Fruit fly (Drosophila melanogaster) whole organism, embryonic: Measurements from ENCODE around the gene Ogdh.

ENCODE experiments used
- CG13894 ChIP-seq: fragments of 200-800 bp; sonication (Bioruptor generic); optimal IDR thresholded peaks from 3 replicates; lab custom pipeline; 2018; ENCODE audit warnings: missing biosample characterization, mild to moderate bottlenecking, missing genetic modification characterization, moderate library complexity
- CG15479 ChIP-seq: fragments of 200-800 bp; sonication (Bioruptor generic); optimal IDR thresholded peaks from 3 replicates; lab custom pipeline; 2019; ENCODE audit warnings: missing biosample characterization, mild to moderate bottlenecking, missing genetic modification characterization, moderate library complexity
- CG15601 ChIP-seq: fragments of 200-800 bp; sonication (Bioruptor generic); optimal IDR thresholded peaks from 3 replicates; lab custom pipeline; 2019; ENCODE audit warnings: missing biosample characterization, mild to moderate bottlenecking, missing genetic modification characterization, moderate library complexity
- CG17359 ChIP-seq: fragments of 200-800 bp; sonication (Bioruptor generic); optimal IDR thresholded peaks from 3 replicates; lab custom pipeline; 2018; ENCODE audit warnings: missing biosample characterization, mild to moderate bottlenecking, missing genetic modification characterization, moderate library complexity
- CG17385 ChIP-seq: fragments of 200-800 bp; sonication (Bioruptor generic); optimal IDR thresholded peaks from 3 replicates; lab custom pipeline; 2018; ENCODE audit warnings: missing biosample characterization, mild to moderate bottlenecking, missing genetic modification characterization
- CG17568 ChIP-seq: fragments of 200-800 bp; sonication (Bioruptor generic); optimal IDR thresholded peaks from 2 replicates; lab custom pipeline; 2018; ENCODE audit warnings: missing biosample characterization, mild to moderate bottlenecking, missing genetic modification characterization, moderate library complexity
- CG18619 ChIP-seq: fragments of 200-800 bp; sonication (Bioruptor generic); optimal IDR thresholded peaks from 3 replicates; lab custom pipeline; 2017; ENCODE audit warnings: missing biosample characterization, mild to moderate bottlenecking, missing genetic modification characterization
- CG2712 ChIP-seq: fragments of 200-800 bp; optimal IDR thresholded peaks from 3 replicates; lab custom pipeline; 2019; ENCODE audit warnings: missing biosample characterization, mild to moderate bottlenecking, missing genetic modification characterization, moderate library complexity
- CG2889 ChIP-seq: fragments of 200-800 bp; sonication (Bioruptor generic); IDR thresholded peaks from 3 replicates; pipeline ENCODE4 v1.3.6; 2022; ENCODE audit warnings: missing biosample characterization, missing genetic modification characterization
- CG3163 ChIP-seq: fragments of 200-800 bp; sonication (Bioruptor generic); optimal IDR thresholded peaks from 3 replicates; lab custom pipeline; 2016; ENCODE audit warnings: missing biosample characterization, missing genetic modification characterization
- CG3726 ChIP-seq: fragments of 200-800 bp; sonication (Bioruptor generic); IDR thresholded peaks from 3 replicates; pipeline ENCODE4, ENCODE4 v1.3.6; 2022; ENCODE audit warnings: missing biosample characterization, missing genetic modification characterization
- CG3838 ChIP-seq: fragments of 200-800 bp; sonication (Bioruptor generic); optimal IDR thresholded peaks from 3 replicates; lab custom pipeline; 2016; ENCODE audit warnings: missing biosample characterization, missing genetic modification characterization
- CG6683 ChIP-seq: fragments of 200-800 bp; sonication (Bioruptor generic); optimal IDR thresholded peaks from 2 replicates; lab custom pipeline; 2017; ENCODE audit warnings: missing biosample characterization, mild to moderate bottlenecking, missing genetic modification characterization, missing genetic modification reagents
- CG6765 ChIP-seq: fragments of 200-800 bp; sonication (Bioruptor generic); optimal IDR thresholded peaks from 3 replicates; lab custom pipeline; 2017; ENCODE audit warnings: missing biosample characterization, mild to moderate bottlenecking, missing genetic modification characterization
- CG8359 ChIP-seq: fragments of 200-800 bp; sonication (Bioruptor generic); optimal IDR thresholded peaks from 2 replicates; lab custom pipeline; 2017; ENCODE audit warnings: missing biosample characterization, mild to moderate bottlenecking, missing genetic modification characterization, borderline replicate concordance
- Dfd ChIP-seq, 2 experiments: fragments of >200 bp; optimal IDR thresholded peaks; 2 replicates each; lab custom pipeline; 2017; ENCODE audit warnings: missing biosample characterization in 2 of 2, missing genetic modification characterization in 2 of 2
- Doc3 ChIP-seq: fragments of 200-800 bp; sonication (Bioruptor generic); IDR thresholded peaks from 3 replicates; pipeline ENCODE4 v1.3.6; 2022; ENCODE audit warnings: missing biosample characterization, missing genetic modification characterization; ENCODE audit not compliant: partially characterized antibody
- Ets65A ChIP-seq: fragments of 200-800 bp; sonication (Bioruptor generic); peaks from one replicate; lab custom pipeline; 2016; ENCODE audit warnings: missing biosample characterization, missing genetic modification characterization
- GATAe ChIP-seq: fragments of 200-800 bp; sonication (Bioruptor generic); conservative IDR thresholded peaks from 2 replicates; pipeline ENCODE4 v1.3.6; 2022; ENCODE audit warnings: missing biosample characterization, missing genetic modification characterization
- Hand ChIP-seq: fragments of 200-800 bp; sonication (Bioruptor generic); optimal IDR thresholded peaks from 2 replicates; lab custom pipeline; 2017; ENCODE audit warnings: mild to moderate bottlenecking, missing biosample characterization, missing genetic modification reagents, missing genetic modification characterization
- HmgZ ChIP-seq: fragments of 200-800 bp; sonication (Bioruptor generic); optimal IDR thresholded peaks from 2 replicates; lab custom pipeline; 2018; ENCODE audit warnings: missing biosample characterization, mild to moderate bottlenecking, missing genetic modification characterization
- Lim3 ChIP-seq: fragments of 200-800 bp; sonication (Bioruptor generic); IDR thresholded peaks from 2 replicates; pipeline ENCODE4 v1.3.6; 2022; ENCODE audit warnings: missing biosample characterization, missing genetic modification characterization
- Med ChIP-seq: fragments of 200-800 bp; sonication (Bioruptor generic); peaks from one replicate; lab custom pipeline; 2016; ENCODE audit warnings: missing biosample characterization, missing genetic modification characterization, mild to moderate bottlenecking, inconsistent platforms, moderate library complexity
- Myb ChIP-seq: fragments of 200-800 bp; sonication (Bioruptor generic); optimal IDR thresholded peaks from 2 replicates; lab custom pipeline; 2016; ENCODE audit warnings: missing biosample characterization, missing genetic modification characterization
- Oli ChIP-seq: fragments of 200-800 bp; sonication (Bioruptor generic); optimal IDR thresholded peaks from 2 replicates; lab custom pipeline; 2018; ENCODE audit warnings: missing biosample characterization, mild to moderate bottlenecking, missing genetic modification characterization, moderate library complexity
- Pdp1 ChIP-seq, 2 experiments: fragments of 200-800 bp; sonication (Bioruptor generic); optimal IDR thresholded peaks; 3 replicates each; lab custom pipeline; 2016; ENCODE audit warnings: missing biosample characterization in 2 of 2, missing genetic modification characterization in 2 of 2, mild to moderate bottlenecking in 1 of 2, moderate library complexity in 1 of 2
- Xbp1 ChIP-seq: fragments of 200-800 bp; sonication (Bioruptor generic); optimal IDR thresholded peaks from 3 replicates; lab custom pipeline; 2016; ENCODE audit warnings: missing biosample characterization, mild to moderate bottlenecking, missing genetic modification characterization
- ac ChIP-seq: fragments of 200-800 bp; sonication (Bioruptor generic); optimal IDR thresholded peaks from 3 replicates; lab custom pipeline; 2017; ENCODE audit warnings: missing biosample characterization, mild to moderate bottlenecking, missing genetic modification characterization
- az2 ChIP-seq: fragments of 200-800 bp; sonication (Bioruptor generic); optimal IDR thresholded peaks from 3 replicates; lab custom pipeline; 2016; ENCODE audit warnings: missing biosample characterization, missing genetic modification characterization
- br ChIP-seq: fragments of >200 bp; optimal IDR thresholded peaks from 2 replicates; lab custom pipeline; 2017
- ci ChIP-seq: fragments of 200-800 bp; sonication (Bioruptor generic); IDR thresholded peaks from 3 replicates; pipeline ENCODE4 v1.3.6; 2022; ENCODE audit warnings: missing biosample characterization, missing genetic modification characterization
- cwo ChIP-seq: fragments of 200-800 bp; sonication (Bioruptor generic); optimal IDR thresholded peaks from 3 replicates; lab custom pipeline; 2017; ENCODE audit warnings: missing biosample characterization, missing genetic modification characterization, mild to moderate bottlenecking, moderate library complexity, missing genetic modification reagents
- eve ChIP-seq, 2 experiments: fragments of >200 bp; optimal IDR thresholded peaks; 2 replicates each; lab custom pipeline; 2017; ENCODE audit warnings: missing biosample characterization in 2 of 2, missing genetic modification characterization in 2 of 2
- exex ChIP-seq: fragments of 200-800 bp; sonication (Bioruptor generic); optimal IDR thresholded peaks from 4 replicates; lab custom pipeline; 2018; ENCODE audit warnings: missing biosample characterization, mild to moderate bottlenecking, missing genetic modification characterization, moderate library complexity
- hkb ChIP-seq, 2 experiments: fragments of 200-800 bp in 1 of 2; fragments of >200 bp in 1 of 2; sonication (Bioruptor generic) in 1 of 2; IDR thresholded peaks in 1 of 2; optimal IDR thresholded peaks in 1 of 2; 2 replicates each; pipeline versions ENCODE4 v1.3.6 to Lab custom; 2017 to 2022; ENCODE audit warnings: missing biosample characterization in 1 of 2, missing genetic modification characterization in 1 of 2
- lilli ChIP-seq: fragments of 200-800 bp; sonication (Bioruptor generic); optimal IDR thresholded peaks from 3 replicates; lab custom pipeline; 2016; ENCODE audit warnings: missing biosample characterization, missing genetic modification characterization
- mirr ChIP-seq: fragments of 200-800 bp; sonication (Bioruptor generic); optimal IDR thresholded peaks from 3 replicates; lab custom pipeline; 2018; ENCODE audit warnings: missing biosample characterization, mild to moderate bottlenecking, missing genetic modification characterization
- nom ChIP-seq: fragments of 200-800 bp; sonication (Bioruptor generic); optimal IDR thresholded peaks from 2 replicates; lab custom pipeline; 2017; ENCODE audit warnings: missing biosample characterization, missing genetic modification characterization, mild to moderate bottlenecking, moderate library complexity, missing genetic modification reagents
- p53 ChIP-seq: fragments of 200-800 bp; sonication (Bioruptor generic); optimal IDR thresholded peaks from 2 replicates; lab custom pipeline; 2016; ENCODE audit warnings: missing biosample characterization, missing genetic modification characterization
- pum ChIP-seq: fragments of 200-800 bp; sonication (Bioruptor generic); optimal IDR thresholded peaks from 2 replicates; lab custom pipeline; 2016; ENCODE audit warnings: missing biosample characterization, missing genetic modification characterization
- scrt ChIP-seq: fragments of 200-800 bp; sonication (Bioruptor generic); optimal IDR thresholded peaks from 2 replicates; lab custom pipeline; 2018; ENCODE audit warnings: missing biosample characterization, mild to moderate bottlenecking, missing genetic modification characterization, moderate library complexity
- sd ChIP-seq: fragments of 200-800 bp; sonication (Bioruptor generic); optimal IDR thresholded peaks from 3 replicates; lab custom pipeline; 2018; ENCODE audit warnings: missing biosample characterization, mild to moderate bottlenecking, missing genetic modification characterization, moderate library complexity
- sens ChIP-seq: fragments of 200-800 bp; sonication (Bioruptor generic); peaks from one replicate; lab custom pipeline; 2016; ENCODE audit warnings: missing biosample characterization, missing genetic modification characterization
- sug ChIP-seq: fragments of 200-800 bp; optimal IDR thresholded peaks from 2 replicates; lab custom pipeline; 2019; ENCODE audit warnings: missing biosample characterization, mild to moderate bottlenecking, missing genetic modification characterization, moderate library complexity
- tio ChIP-seq: fragments of 200-800 bp; sonication (Bioruptor generic); optimal IDR thresholded peaks from 2 replicates; lab custom pipeline; 2017; ENCODE audit warnings: missing biosample characterization, missing genetic modification characterization, inconsistent platforms
- ttk ChIP-seq: fragments of 200-800 bp; sonication (Bioruptor generic); IDR thresholded peaks from 2 replicates; pipeline ENCODE4 v2.1.2; 2022; ENCODE audit warnings: missing biosample characterization, missing genetic modification characterization
- z ChIP-seq: fragments of 200-800 bp; sonication (Bioruptor generic); IDR thresholded peaks from 3 replicates; pipeline ENCODE4 v1.3.6; 2022; ENCODE audit warnings: missing biosample characterization, missing genetic modification characterization

The Ogdh gene

DNA sequence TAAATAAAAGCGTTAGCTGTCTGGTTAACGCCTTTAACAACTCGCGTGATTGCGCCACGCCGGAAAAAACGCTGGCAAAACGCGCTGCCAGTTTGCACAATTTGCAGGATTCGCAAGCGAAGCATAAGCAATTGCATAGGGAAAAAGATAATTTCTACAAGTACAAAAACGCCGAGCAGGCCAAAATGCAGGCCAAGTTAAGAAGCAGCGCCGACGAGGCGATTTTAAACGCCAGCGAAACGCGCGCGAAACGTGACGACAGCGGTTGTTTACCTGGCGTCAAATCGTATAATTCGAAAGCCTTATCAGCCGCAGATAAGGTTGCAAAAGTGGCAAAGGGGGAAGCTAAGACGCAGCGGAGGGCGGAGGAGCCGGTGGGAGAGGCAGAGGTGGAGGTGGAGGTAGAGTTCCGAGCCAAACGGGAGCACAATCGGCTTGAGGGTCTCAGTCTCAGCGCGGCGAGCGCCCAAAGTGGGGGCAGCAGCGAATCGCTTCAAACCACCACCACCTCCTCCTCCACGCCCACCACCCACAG is 26.6 kb downstream of the Ogdh start (continued):
- TF ChIP-seq Doc3 (0 out of 3 replicates have a peak, but pooled peaks have one; percentile 26), CG6683 (GFP tag; lab: Kevin White, UChicago) (no peak), ci (GFP tag; lab: Robert Waterston, UW) (peak; percentile 46; the same call in 1 of the 3 replicates), sug (tag; lab: Kevin White, UChicago) (peak; percentile 56), Hand (GFP tag; lab: Kevin White, UChicago) (no peak), hkb (optimal IDR thresholded peaks at IDR 0.05; lab: Kevin White, UChicago) (no peak), hkb (GFP tag; IDR thresholded peaks at IDR 0.05; lab: Robert Waterston, UW) (no peak), CG8359 (GFP tag; lab: Kevin White, UChicago) (peak; percentile 100), cwo (GFP tag; lab: Kevin White, UChicago) (peak; percentile 38), CG13894 (tag; lab: Kevin White, UChicago) (no peak)
- TF ChIP-seq, all 482 proteins: peak for 41

DNA sequence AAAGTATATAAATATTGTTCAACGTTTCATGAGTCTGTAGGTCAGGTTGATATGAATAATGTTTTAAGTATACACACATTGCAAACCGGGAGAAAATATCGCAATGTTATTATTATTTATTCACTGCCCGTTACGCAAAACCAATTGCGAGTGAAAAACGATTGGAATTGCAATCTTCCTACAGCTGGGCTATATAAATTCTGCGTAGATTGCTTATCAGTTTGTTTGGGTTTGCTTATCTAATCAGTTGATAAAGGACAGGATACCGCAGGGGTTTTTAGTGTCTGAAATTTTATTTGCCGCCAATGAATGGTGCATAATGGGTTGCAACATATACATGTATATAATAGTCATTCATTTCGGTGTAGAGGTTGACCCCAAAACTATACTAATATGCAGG is 29.4 kb downstream of the Ogdh start:
- TF ChIP-seq sd (tag; lab: Kevin White, UChicago) = peak; percentile 55
- no peak for TF ChIP-seq CG3838
- no peak for TF ChIP-seq lilli
- TF ChIP-seq CG17385 (GFP tag; lab: Kevin White, UChicago) = no peak
- TF ChIP-seq CG18619 = no peak
- TF ChIP-seq CG15479 (GFP tag; lab: Kevin White, UChicago) = peak; percentile 57
- peak; percentile 21 for TF ChIP-seq nom (GFP tag; lab: Kevin White, UChicago)
- no peak for TF ChIP-seq Oli (tag; lab: Kevin White, UChicago)
- TF ChIP-seq tio = no peak
- no peak for TF ChIP-seq CG17568 (GFP tag; lab: Kevin White, UChicago)
- no peak for TF ChIP-seq Xbp1
- peak; percentile 19 for TF ChIP-seq exex (tag; lab: Kevin White, UChicago)
- TF ChIP-seq Med (GFP tag; lab: Kevin White, UChicago) = peak; percentile 28
- TF ChIP-seq p53 (GFP tag; lab: Kevin White, UChicago) = no peak
- TF ChIP-seq Pdp1 (GFP tag; optimal IDR thresholded peaks at IDR 0.05; lab: Kevin White, UChicago) = peak in 1 of 2 experiments; percentile 72
- TF ChIP-seq az2 = no peak
- no peak for TF ChIP-seq CG17359 (tag; lab: Kevin White, UChicago)
- no peak for TF ChIP-seq ac
- no peak for TF ChIP-seq CG2712 (tag; lab: Kevin White, UChicago)
- no peak for TF ChIP-seq Ets65A (GFP tag; lab: Kevin White, UChicago)
- no peak for TF ChIP-seq CG2889 (GFP tag; lab: Robert Waterston, UW)
- TF ChIP-seq GATAe (GFP tag; lab: Robert Waterston, UW) = peak; percentile 44; the same call in 1 of the 2 replicates
- no peak for TF ChIP-seq CG3163
- no peak for TF ChIP-seq Dfd (GFP tag; optimal IDR thresholded peaks at IDR 0.05; lab: Kevin White, UChicago)

DNA sequence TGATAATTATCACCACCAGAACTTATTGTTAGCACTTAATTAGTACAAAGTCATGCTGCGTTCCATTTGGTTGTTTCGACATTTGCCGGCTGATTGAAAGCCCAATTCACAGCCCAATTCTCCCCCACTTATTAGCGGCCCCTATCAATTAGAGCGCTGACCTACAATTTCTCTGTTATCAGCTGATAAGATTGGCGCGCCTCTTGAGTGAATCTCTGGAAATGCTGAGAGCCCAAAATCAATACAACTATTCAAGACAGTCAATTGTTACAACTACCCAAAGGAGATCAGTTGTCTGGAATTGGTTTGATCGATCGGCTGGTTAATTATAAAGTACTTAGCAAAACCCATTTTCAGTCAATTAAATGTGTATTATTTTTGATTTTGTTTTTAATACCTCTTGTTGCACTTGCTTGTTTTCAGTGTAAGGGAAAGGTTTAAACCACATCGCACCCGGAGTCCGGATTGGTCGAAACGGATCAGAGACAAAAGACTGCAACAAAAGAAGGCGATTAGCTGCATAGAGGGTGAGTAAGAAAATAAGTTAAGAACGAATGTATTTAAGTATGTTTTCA is 30.3 kb downstream of the Ogdh start:
- TF ChIP-seq ttk (no peak), scrt (GFP tag; lab: Kevin White, UChicago) (no peak), Myb (GFP tag; lab: Kevin White, UChicago) (no peak), GATAe (GFP tag; lab: Robert Waterston, UW) (peak; percentile 77), z (GFP tag; lab: Robert Waterston, UW) (peak; percentile 70; the same call in 1 of the 3 replicates), HmgZ (tag; lab: Kevin White, UChicago) (peak; percentile 19), CG15601 (peak; percentile 91), br (no peak), mirr (GFP tag; lab: Kevin White, UChicago) (peak; percentile 83), CG3726 (GFP tag; lab: Robert Waterston, UW) (0 out of 3 replicates have a peak, but pooled peaks have one; percentile 12), Med (GFP tag; lab: Kevin White, UChicago) (peak; percentile 52), eve (GFP tag; optimal IDR thresholded peaks at IDR 0.05; lab: Kevin White, UChicago) (peak in 1 of 2 experiments; percentile 64), Lim3 (GFP tag; lab: Robert Waterston, UW) (peak; percentile 29; the same call in 1 of the 2 replicates), sd (tag; lab: Kevin White, UChicago) (peak; percentile 61), exex (tag; lab: Kevin White, UChicago) (peak; percentile 96), sens (GFP tag; lab: Kevin White, UChicago) (peak; percentile 73), CG6765 (no peak), pum (GFP tag; lab: Kevin White, UChicago) (no peak), sug (tag; lab: Kevin White, UChicago) (peak; percentile 65)
